Worm (Caenorhabditis elegans): ENCODE results near the gene cah-1.

Gene cah-1

ce11 chrIII:5085529-5085928 lies at the start of gene cah-1:
Gene cah-1, minus strand, starts transcription at chrIII:5085629.
- TF ChIP-seq ref-1 (GFP tag; conservative IDR thresholded peaks at IDR 0.05) (no peak), cog-1 (tag; optimal IDR thresholded peaks at IDR 0.05) (no peak)

DNA sequence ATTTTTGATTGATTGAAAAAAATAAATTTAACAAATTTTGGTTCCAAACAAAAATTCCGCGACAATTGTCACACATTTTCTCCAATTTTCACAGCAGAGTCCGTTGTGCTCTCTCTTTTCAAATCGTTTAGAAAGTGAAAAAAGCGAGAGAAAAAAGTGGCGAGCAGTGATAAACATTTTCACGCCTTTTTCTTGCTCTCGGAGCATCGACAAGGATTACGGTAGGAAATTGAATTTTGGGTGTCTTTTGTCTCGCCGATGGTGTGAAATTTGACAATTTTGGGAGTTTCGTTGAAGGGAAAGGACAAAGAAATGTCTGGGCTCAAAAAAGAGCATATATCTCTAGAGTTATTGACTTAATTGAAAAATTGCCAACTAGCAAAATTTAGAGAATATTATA lies 49.1 kb upstream of the cah-1 start:
- no peak for TF ChIP-seq ztf-23 (GFP tag; IDR thresholded peaks at IDR 0.05)
- no peak for TF ChIP-seq flt-1 (GFP tag; IDR thresholded peaks at IDR 0.05)
- TF ChIP-seq med-1 (GFP tag; optimal IDR thresholded peaks at IDR 0.05; ENCODE audit: insufficient read depth) = no peak
- no peak for TF ChIP-seq cog-1 (tag; optimal IDR thresholded peaks at IDR 0.05)
- no peak for TF ChIP-seq T22C8.4 (GFP tag; IDR thresholded peaks at IDR 0.05)
- TF ChIP-seq klf-2 (GFP tag; conservative IDR thresholded peaks at IDR 0.05) = no peak
- TF ChIP-seq ref-1 (GFP tag; conservative IDR thresholded peaks at IDR 0.05) = no peak
- TF ChIP-seq ztf-29 (GFP tag; IDR thresholded peaks at IDR 0.05) = no peak

DNA sequence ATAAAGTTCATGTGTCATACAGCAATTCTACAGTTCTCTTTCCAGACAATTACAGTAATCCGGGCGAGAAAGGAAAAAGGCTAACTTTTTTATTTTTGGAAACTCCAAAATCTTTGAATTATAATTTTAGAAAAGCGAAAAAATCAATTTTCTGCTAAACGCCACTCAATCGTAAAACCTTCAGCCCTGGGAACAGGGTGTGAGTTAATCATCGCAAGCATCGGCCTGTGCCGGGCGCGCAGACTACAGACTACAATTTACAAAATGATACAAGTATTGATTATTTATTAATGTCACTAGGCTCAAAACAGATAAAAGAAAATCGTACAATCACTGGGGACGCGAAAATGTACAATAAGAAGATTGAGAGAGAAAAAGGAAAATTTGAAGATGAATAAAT lies 45.2 kb upstream of the cah-1 start:
- no peak for TF ChIP-seq ref-1 (GFP tag; conservative IDR thresholded peaks at IDR 0.05)
- no peak for TF ChIP-seq tab-1 (GFP tag; IDR thresholded peaks at IDR 0.05)
- TF ChIP-seq flt-1 (GFP tag; IDR thresholded peaks at IDR 0.05) = no peak
- TF ChIP-seq ztf-23 (GFP tag; IDR thresholded peaks at IDR 0.05) = no peak
- TF ChIP-seq cog-1 (tag; optimal IDR thresholded peaks at IDR 0.05) = no peak
- no peak for TF ChIP-seq med-1 (GFP tag; optimal IDR thresholded peaks at IDR 0.05; ENCODE audit: insufficient read depth)
- no peak for TF ChIP-seq ztf-29 (GFP tag; IDR thresholded peaks at IDR 0.05)
- no peak for TF ChIP-seq klf-2 (GFP tag; conservative IDR thresholded peaks at IDR 0.05)
- TF ChIP-seq T22C8.4 (GFP tag; IDR thresholded peaks at IDR 0.05) = no peak

DNA sequence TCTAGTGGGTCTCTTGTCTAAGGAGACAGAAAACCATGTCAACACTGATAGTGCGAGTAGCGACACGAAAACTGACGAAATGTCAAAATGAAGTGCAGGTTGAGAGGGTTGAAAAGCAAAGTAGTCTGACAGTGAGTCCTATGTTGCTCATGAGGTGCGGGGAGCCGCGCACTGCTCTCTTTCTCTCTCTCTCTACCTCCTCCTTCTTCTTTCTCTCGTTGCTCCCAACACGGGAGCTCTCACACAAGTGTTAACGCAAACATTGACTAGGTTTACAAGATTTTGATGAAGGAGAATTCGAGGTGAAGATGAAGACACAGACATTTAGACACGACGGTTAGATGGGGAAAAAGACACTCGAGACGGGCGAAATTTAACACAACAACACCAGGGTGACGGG lies 43.8 kb upstream of the cah-1 start:
- no peak for TF ChIP-seq flt-1 (GFP tag; IDR thresholded peaks at IDR 0.05)
- no peak for TF ChIP-seq ztf-23 (GFP tag; IDR thresholded peaks at IDR 0.05)
- TF ChIP-seq T22C8.4 (GFP tag; IDR thresholded peaks at IDR 0.05) = no peak
- TF ChIP-seq klf-2 (GFP tag; conservative IDR thresholded peaks at IDR 0.05) = no peak
- no peak for TF ChIP-seq ztf-29 (GFP tag; IDR thresholded peaks at IDR 0.05)
- no peak for TF ChIP-seq tab-1 (GFP tag; IDR thresholded peaks at IDR 0.05)
- TF ChIP-seq cog-1 (tag; optimal IDR thresholded peaks at IDR 0.05) = no peak
- TF ChIP-seq med-1 (GFP tag; optimal IDR thresholded peaks at IDR 0.05; ENCODE audit: insufficient read depth) = no peak
- no peak for TF ChIP-seq ref-1 (GFP tag; conservative IDR thresholded peaks at IDR 0.05)

- TF ChIP-seq T22C8.4 (GFP tag; IDR thresholded peaks at IDR 0.05) = no peak
- TF ChIP-seq ztf-29 (GFP tag; IDR thresholded peaks at IDR 0.05) = no peak
- no peak for TF ChIP-seq tab-1 (GFP tag; IDR thresholded peaks at IDR 0.05)
- TF ChIP-seq flt-1 (GFP tag; IDR thresholded peaks at IDR 0.05) = no peak
- TF ChIP-seq cog-1 (tag; optimal IDR thresholded peaks at IDR 0.05) = no peak
- TF ChIP-seq ztf-23 (GFP tag; IDR thresholded peaks at IDR 0.05) = no peak
- TF ChIP-seq med-1 (GFP tag; optimal IDR thresholded peaks at IDR 0.05; ENCODE audit: insufficient read depth) = no peak
- TF ChIP-seq ref-1 (GFP tag; conservative IDR thresholded peaks at IDR 0.05) = no peak
- TF ChIP-seq klf-2 (GFP tag; conservative IDR thresholded peaks at IDR 0.05) = no peak
These were observed 41.6 kb upstream of the cah-1 start for ce11 chrIII:5126988-5127387.

ce11 chrIII:5125759-5126158 lies 40.3 kb upstream of the cah-1 start:
- no peak for TF ChIP-seq klf-2 (GFP tag; conservative IDR thresholded peaks at IDR 0.05)
- no peak for TF ChIP-seq cog-1 (tag; optimal IDR thresholded peaks at IDR 0.05)
- TF ChIP-seq flt-1 (GFP tag; IDR thresholded peaks at IDR 0.05) = no peak
- no peak for TF ChIP-seq ztf-29 (GFP tag; IDR thresholded peaks at IDR 0.05)
- TF ChIP-seq ref-1 (GFP tag; conservative IDR thresholded peaks at IDR 0.05) = no peak
- TF ChIP-seq tab-1 (GFP tag; IDR thresholded peaks at IDR 0.05) = no peak
- TF ChIP-seq T22C8.4 (GFP tag; IDR thresholded peaks at IDR 0.05) = no peak
- no peak for TF ChIP-seq med-1 (GFP tag; optimal IDR thresholded peaks at IDR 0.05; ENCODE audit: insufficient read depth)
- no peak for TF ChIP-seq ztf-23 (GFP tag; IDR thresholded peaks at IDR 0.05)

- TF ChIP-seq med-1 (GFP tag; optimal IDR thresholded peaks at IDR 0.05; ENCODE audit: insufficient read depth) = no peak
- TF ChIP-seq klf-2 (GFP tag; conservative IDR thresholded peaks at IDR 0.05) = no peak
- TF ChIP-seq tab-1 (GFP tag; IDR thresholded peaks at IDR 0.05) = no peak
- TF ChIP-seq flt-1 (GFP tag; IDR thresholded peaks at IDR 0.05) = no peak
- no peak for TF ChIP-seq ref-1 (GFP tag; conservative IDR thresholded peaks at IDR 0.05)
- no peak for TF ChIP-seq cog-1 (tag; optimal IDR thresholded peaks at IDR 0.05)
- no peak for TF ChIP-seq ztf-23 (GFP tag; IDR thresholded peaks at IDR 0.05)
- no peak for TF ChIP-seq T22C8.4 (GFP tag; IDR thresholded peaks at IDR 0.05)
- no peak for TF ChIP-seq ztf-29 (GFP tag; IDR thresholded peaks at IDR 0.05)
These were observed 39.0 kb upstream of the cah-1 start for ce11 chrIII:5124385-5124784.

ce11 chrIII:5120593-5120992 lies 35.2 kb upstream of the cah-1 start:
- TF ChIP-seq med-1 (GFP tag; optimal IDR thresholded peaks at IDR 0.05; ENCODE audit: insufficient read depth) = no peak
- no peak for TF ChIP-seq tab-1 (GFP tag; IDR thresholded peaks at IDR 0.05)
- no peak for TF ChIP-seq flt-1 (GFP tag; IDR thresholded peaks at IDR 0.05)
- TF ChIP-seq T22C8.4 (GFP tag; IDR thresholded peaks at IDR 0.05) = no peak
- TF ChIP-seq ztf-23 (GFP tag; IDR thresholded peaks at IDR 0.05) = no peak
- no peak for TF ChIP-seq cog-1 (tag; optimal IDR thresholded peaks at IDR 0.05)
- no peak for TF ChIP-seq ztf-29 (GFP tag; IDR thresholded peaks at IDR 0.05)
- no peak for TF ChIP-seq ref-1 (GFP tag; conservative IDR thresholded peaks at IDR 0.05)
- TF ChIP-seq klf-2 (GFP tag; conservative IDR thresholded peaks at IDR 0.05) = no peak

- no peak for TF ChIP-seq tab-1 (GFP tag; IDR thresholded peaks at IDR 0.05)
- TF ChIP-seq ztf-29 (GFP tag; IDR thresholded peaks at IDR 0.05) = no peak
- no peak for TF ChIP-seq cog-1 (tag; optimal IDR thresholded peaks at IDR 0.05)
- no peak for TF ChIP-seq T22C8.4 (GFP tag; IDR thresholded peaks at IDR 0.05)
These were observed 33.6 kb upstream of the cah-1 start for ce11 chrIII:5119063-5119462.

DNA sequence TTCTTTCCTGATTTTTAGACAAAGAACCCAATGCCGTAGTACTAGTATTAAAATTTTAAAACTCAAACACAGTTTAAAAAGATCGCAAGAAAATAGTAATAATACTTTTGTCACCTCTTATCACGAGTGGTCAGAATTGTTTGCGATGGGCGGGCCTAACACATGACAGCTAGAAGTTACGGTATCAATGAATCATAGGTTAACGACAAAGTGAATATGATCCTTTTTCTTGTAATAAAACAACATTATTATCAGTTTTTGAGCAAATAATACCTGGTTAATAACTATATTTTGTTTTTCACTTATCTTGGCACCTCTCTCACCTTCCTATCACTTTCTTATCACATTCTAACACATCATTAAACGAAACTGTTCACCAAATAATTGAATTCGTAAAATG lies 27.6 kb upstream of the cah-1 start:
- no peak for TF ChIP-seq ztf-23 (GFP tag; IDR thresholded peaks at IDR 0.05)
- TF ChIP-seq ztf-29 (GFP tag; IDR thresholded peaks at IDR 0.05) = no peak
- TF ChIP-seq ref-1 (GFP tag; conservative IDR thresholded peaks at IDR 0.05) = no peak
- no peak for TF ChIP-seq flt-1 (GFP tag; IDR thresholded peaks at IDR 0.05)
- no peak for TF ChIP-seq med-1 (GFP tag; optimal IDR thresholded peaks at IDR 0.05; ENCODE audit: insufficient read depth)
- no peak for TF ChIP-seq klf-2 (GFP tag; conservative IDR thresholded peaks at IDR 0.05)
- TF ChIP-seq cog-1 (tag; optimal IDR thresholded peaks at IDR 0.05) = no peak
- TF ChIP-seq tab-1 (GFP tag; IDR thresholded peaks at IDR 0.05) = no peak
- no peak for TF ChIP-seq T22C8.4 (GFP tag; IDR thresholded peaks at IDR 0.05)

Measured in whole organism, midembryonic.